Worm (Caenorhabditis elegans) whole organism, young adult: ENCODE measurements around the gene cnnm-1.
"Not testable (repeated sequence)": the region's sequence is repeated elsewhere in the genome, so short reads cannot be mapped to it uniquely, and the experiment has no call there.

Experiments used
- B0035.1 ChIP-seq: sonication (generic microtip); optimal IDR thresholded peaks from 2 replicates; lab custom pipeline; 2016; ENCODE audit warnings: missing genetic modification characterization, mild to moderate bottlenecking, missing compliant biosample characterization, missing genotype, missing genetic modification reagents
- C17E4.6 ChIP-seq: fragments of 200-800 bp; sonication (Bioruptor generic); IDR thresholded peaks from 2 replicates; pipeline ENCODE4 v1.3.6; 2022; ENCODE audit warnings: missing genetic modification reagents, missing genetic modification characterization, missing compliant biosample characterization
- D2030.7 ChIP-seq: fragments of 200-800 bp; sonication (Bioruptor generic); IDR thresholded peaks from 2 replicates; pipeline ENCODE4 v1.3.6; 2022; ENCODE audit warnings: missing genetic modification reagents, missing genetic modification characterization, missing compliant biosample characterization
- F37B4.10 ChIP-seq: fragments of 200-800 bp; sonication (Bioruptor generic); IDR thresholded peaks from 2 replicates; pipeline ENCODE4 v1.3.6; 2022; ENCODE audit warnings: missing genetic modification characterization, missing compliant biosample characterization
- K11D2.4 ChIP-seq: fragments of 200-800 bp; sonication (Bioruptor generic); IDR thresholded peaks from 2 replicates; pipeline ENCODE4 v1.3.6; 2022; ENCODE audit warnings: missing genetic modification reagents, missing genetic modification characterization, missing compliant biosample characterization
- Y53F4B.3 ChIP-seq: fragments of 200-800 bp; sonication (Bioruptor generic); IDR thresholded peaks from 2 replicates; pipeline ENCODE4 v1.3.6; 2022; ENCODE audit warnings: missing genetic modification reagents, missing genetic modification characterization, missing compliant biosample characterization
- Y67H2A.10 ChIP-seq: fragments of 200-800 bp; sonication (Bioruptor generic); conservative IDR thresholded peaks from 2 replicates; pipeline ENCODE4 v1.3.6; 2022; ENCODE audit warnings: missing genetic modification reagents, missing genetic modification characterization, missing compliant biosample characterization
- akir-1 ChIP-seq: fragments of 200-800 bp; sonication (Bioruptor generic); optimal IDR thresholded peaks from 2 replicates; lab custom pipeline; 2018; ENCODE audit warnings: mild to moderate bottlenecking, missing genetic modification characterization, moderate library complexity, missing compliant biosample characterization
- attf-3 ChIP-seq: fragments of 200-800 bp; sonication (Bioruptor generic); conservative IDR thresholded peaks from 2 replicates; pipeline ENCODE4 v1.3.6; 2022; ENCODE audit warnings: missing genetic modification reagents, missing genetic modification characterization, missing compliant biosample characterization
- attf-5 ChIP-seq: fragments of 200-800 bp; sonication (Bioruptor generic); optimal IDR thresholded peaks from 2 replicates; lab custom pipeline; 2018; ENCODE audit warnings: mild to moderate bottlenecking, missing genetic modification characterization, missing compliant biosample characterization
- ccch-3 ChIP-seq: fragments of 200-800 bp; sonication (Bioruptor generic); optimal IDR thresholded peaks from 2 replicates; lab custom pipeline; 2018; ENCODE audit warnings: mild to moderate bottlenecking, missing genetic modification characterization, missing compliant biosample characterization
- ceh-100 ChIP-seq: fragments of 200-800 bp; sonication (Bioruptor generic); IDR thresholded peaks from 2 replicates; pipeline ENCODE4 v1.3.6; 2022; ENCODE audit warnings: missing genetic modification reagents, missing genetic modification characterization, missing compliant biosample characterization
- ceh-40 ChIP-seq: fragments of 200-800 bp; sonication (Bioruptor generic); IDR thresholded peaks from 2 replicates; pipeline ENCODE4 v1.3.6; 2022; ENCODE audit warnings: missing genetic modification characterization, missing compliant biosample characterization
- ceh-79 ChIP-seq: sonication (generic microtip); optimal IDR thresholded peaks from 2 replicates; lab custom pipeline; 2017; ENCODE audit warnings: mild to moderate bottlenecking, missing genetic modification characterization, missing compliant biosample characterization
- die-1 ChIP-seq: sonication (generic microtip); optimal IDR thresholded peaks from 2 replicates; lab custom pipeline; 2016; ENCODE audit warnings: missing genotype, mild to moderate bottlenecking, missing genetic modification characterization, missing compliant biosample characterization
- dpff-1 ChIP-seq: sonication (generic microtip); optimal IDR thresholded peaks from 2 replicates; lab custom pipeline; 2017; ENCODE audit warnings: mild to moderate bottlenecking, missing genetic modification characterization, missing compliant biosample characterization
- ekl-4 ChIP-seq: fragments of 200-800 bp; sonication (Bioruptor generic); IDR thresholded peaks from 2 replicates; pipeline ENCODE4 v1.3.6; 2022; ENCODE audit warnings: missing genetic modification reagents, missing genetic modification characterization, missing compliant biosample characterization
- hsf-1 ChIP-seq: fragments of 200-800 bp; sonication (Bioruptor generic); IDR thresholded peaks from 2 replicates; pipeline ENCODE4 v1.3.6; 2022; ENCODE audit warnings: missing genetic modification reagents, missing genetic modification characterization, missing compliant biosample characterization
- let-526 ChIP-seq: fragments of 200-800 bp; sonication (Bioruptor generic); IDR thresholded peaks from 2 replicates; pipeline ENCODE4 v1.3.6; 2022; ENCODE audit warnings: missing genetic modification reagents, missing genetic modification characterization, missing compliant biosample characterization
- let-607 ChIP-seq, 2 experiments: fragments of 200-800 bp in 1 of 2; sonication (Bioruptor generic) in 1 of 2; sonication (generic microtip) in 1 of 2; optimal IDR thresholded peaks; 2 replicates each; lab custom pipeline; 2016 to 2018; ENCODE audit warnings: mild to moderate bottlenecking in 2 of 2, missing compliant biosample characterization in 2 of 2, missing genetic modification characterization in 2 of 2, moderate library complexity in 2 of 2, missing genotype in 1 of 2
- lin-35 ChIP-seq, 3 experiments: fragments of 150-350 bp in 2 of 3; sonication (generic microtip) in 1 of 3; optimal IDR thresholded peaks; 2 replicates each; lab custom pipeline; 2014 to 2018; ENCODE audit warnings: missing biosample characterization in 3 of 3, missing genetic modification characterization in 3 of 3, missing genetic modification reagents in 3 of 3
- lin-40 ChIP-seq: sonication (generic microtip); optimal IDR thresholded peaks from 2 replicates; lab custom pipeline; 2016; ENCODE audit warnings: missing genetic modification characterization, mild to moderate bottlenecking, missing compliant biosample characterization, missing genotype, missing genetic modification reagents
- lin-54 ChIP-seq: fragments of 200-800 bp; sonication (Bioruptor generic); optimal IDR thresholded peaks from 2 replicates; lab custom pipeline; 2018; ENCODE audit warnings: mild to moderate bottlenecking, missing genetic modification characterization, missing compliant biosample characterization
- nfyb-1 ChIP-seq: fragments of 200-800 bp; sonication (Bioruptor generic); IDR thresholded peaks from 2 replicates; pipeline ENCODE4 v1.3.6; 2022; ENCODE audit warnings: missing genetic modification reagents, missing genetic modification characterization, missing compliant biosample characterization
- nhr-80 ChIP-seq: sonication (generic microtip); optimal IDR thresholded peaks from 2 replicates; lab custom pipeline; 2016; ENCODE audit warnings: missing genetic modification characterization, missing compliant biosample characterization
- rcor-1 ChIP-seq: fragments of 200-800 bp; sonication (Bioruptor generic); IDR thresholded peaks from 2 replicates; pipeline ENCODE4 v1.3.6; 2022; ENCODE audit warnings: missing genetic modification reagents, missing genetic modification characterization, missing compliant biosample characterization
- rpc-1 ChIP-seq, 2 experiments: fragments of 150-350 bp in 1 of 2; sonication (generic microtip) in 1 of 2; optimal IDR thresholded peaks; 2 replicates each; lab custom pipeline; 2014 to 2018; ENCODE audit warnings: missing biosample characterization in 1 of 2, missing genetic modification characterization in 1 of 2, missing genetic modification reagents in 1 of 2, missing genotype in 1 of 2
- snpc-4 ChIP-seq, 5 experiments: fragments of 150-350 bp in 1 of 5; sonication (generic microtip) in 4 of 5; optimal IDR thresholded peaks; 2 replicates each; lab custom pipeline; 2014 to 2018; ENCODE audit warnings: missing genetic modification characterization in 5 of 5, missing biosample characterization in 3 of 5, antibody characterized with exemption in 2 of 5, mild to moderate bottlenecking in 2 of 5, missing compliant biosample characterization in 2 of 5, missing genotype in 2 of 5, moderate library complexity in 2 of 5, missing genetic modification reagents in 1 of 5
- somi-1 ChIP-seq: fragments of 200-800 bp; sonication (Bioruptor generic); optimal IDR thresholded peaks from 2 replicates; lab custom pipeline; 2018; ENCODE audit warnings: mild to moderate bottlenecking, missing genetic modification characterization, missing compliant biosample characterization
- ztf-28 ChIP-seq: fragments of 200-800 bp; sonication (Bioruptor generic); IDR thresholded peaks from 2 replicates; pipeline ENCODE4 v1.3.6; 2022; ENCODE audit warnings: missing genetic modification reagents, missing genetic modification characterization, missing compliant biosample characterization

Gene cnnm-1

ce11 chrIV:17174087-17174486, 32.6 kb downstream of the cnnm-1 start:
- TF ChIP-seq ceh-100 (GFP tag; lab: Robert Waterston, UW) (no peak), somi-1 (GFP tag; lab: Kevin White, UChicago) (no peak), let-607 (tag; optimal IDR thresholded peaks at IDR 0.05; lab: Kevin White, UChicago) (no peak), nhr-80 (tag; lab: Kevin White, UChicago) (peak; percentile 45)

ce11 chrIV:17171732-17172131, 34.9 kb downstream of the cnnm-1 start:
- no peak for TF ChIP-seq lin-54 (GFP tag; lab: Kevin White, UChicago)
- peak; percentile 88 for TF ChIP-seq nhr-80 (tag; lab: Kevin White, UChicago)

- TF ChIP-seq C17E4.6 (GFP tag; lab: Robert Waterston, UW) (no peak), K11D2.4 (no peak), let-526 (GFP tag; lab: Robert Waterston, UW) (no peak), attf-5 (no peak)
- TF ChIP-seq, all 124 proteins: peak for 0
These were observed 39.7 kb downstream of the cnnm-1 start, which contains the start of gene skr-12 for ce11 chrIV:17166974-17167373. Gene skr-12 (plus strand): TSS chrIV:17167274.

DNA sequence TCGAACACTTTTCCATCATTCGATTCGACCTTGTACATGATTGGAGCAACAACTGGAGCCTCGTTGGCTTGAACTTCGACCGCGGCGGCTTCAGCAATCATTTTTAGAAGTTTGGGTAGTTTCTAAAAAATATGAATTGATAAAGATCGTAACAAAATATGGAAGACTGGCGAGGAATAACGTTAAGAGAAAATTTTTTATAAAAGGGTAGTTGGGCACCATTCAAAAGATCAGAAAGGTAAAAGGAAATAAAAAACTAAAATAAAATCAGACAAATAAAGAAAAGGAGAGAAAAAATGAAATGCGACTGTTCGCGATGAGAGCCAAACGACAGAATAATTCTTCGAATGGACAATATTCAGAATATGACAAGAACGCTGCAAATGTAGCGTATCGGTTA, 40.9 kb downstream of the cnnm-1 start, which contains the start of gene skr-8:
Gene skr-8, minus strand, starts transcription at position 101 of the 400 bp plus-strand sequence.
- TF ChIP-seq F37B4.10 (GFP tag; lab: Robert Waterston, UW); nfyb-1; ztf-28 (GFP tag; lab: Robert Waterston, UW): not testable (repeated sequence)

ce11 chrIV:17163273-17163672, 43.4 kb downstream of the cnnm-1 start, which contains the start of gene skr-9:
Gene skr-9 (plus strand): TSS chrIV:17163573.
- not testable (repeated sequence) for TF ChIP-seq die-1 (tag; lab: Kevin White, UChicago); akir-1 (GFP tag; lab: Kevin White, UChicago); lin-35 (GFP tag; optimal IDR thresholded peaks at IDR 0.05; lab: Kevin White, UChicago)

ce11 chrIV:17162515-17162914, 44.1 kb downstream of the cnnm-1 start, which contains the start of gene skr-13:
Gene skr-13 (minus strand): TSS chrIV:17162615.
- TF ChIP-seq K11D2.4 = no peak
- TF ChIP-seq akir-1 (GFP tag; lab: Kevin White, UChicago) = no peak
- no peak for TF ChIP-seq somi-1 (GFP tag; lab: Kevin White, UChicago)
- no peak for TF ChIP-seq dpff-1 (tag; lab: Kevin White, UChicago)
- TF ChIP-seq ceh-79 (tag; lab: Kevin White, UChicago) = no peak
- no peak for TF ChIP-seq ceh-40 (GFP tag; lab: Robert Waterston, UW)
- no peak for TF ChIP-seq attf-3 (GFP tag; lab: Robert Waterston, UW)
- TF ChIP-seq lin-40 (tag; lab: Kevin White, UChicago) = no peak
- TF ChIP-seq B0035.1 (tag; lab: Kevin White, UChicago) = no peak
- no peak for TF ChIP-seq Y67H2A.10 (GFP tag; lab: Robert Waterston, UW)
- no peak for TF ChIP-seq ccch-3 (GFP tag; lab: Kevin White, UChicago)
- no peak for TF ChIP-seq rcor-1 (GFP tag; lab: Robert Waterston, UW)

ce11 chrIV:17155625-17156024, 51.0 kb downstream of the cnnm-1 start:
- TF ChIP-seq Y53F4B.3 (GFP tag; lab: Robert Waterston, UW) = 0 out of 2 replicates have a peak, but pooled peaks have one; percentile 20
- peak; percentile 66 for TF ChIP-seq ekl-4 (GFP tag; lab: Robert Waterston, UW)
- peak; percentile 98 for TF ChIP-seq hsf-1 (GFP tag; lab: Robert Waterston, UW)
- peak; percentile 11 for TF ChIP-seq rpc-1 (optimal IDR thresholded peaks at IDR 0.05; lab: Kevin White, UChicago)
- TF ChIP-seq rpc-1 (tag; optimal IDR thresholded peaks at IDR 0.05; lab: Kevin White, UChicago); snpc-4 (GFP tag; optimal IDR thresholded peaks at IDR 0.05; lab: Kevin White, UChicago): not testable (repeated sequence)
- 0 out of 2 replicates have a peak, but pooled peaks have one; percentile 15 for TF ChIP-seq D2030.7
- peak in 1 of 4 experiments; percentile 3 for TF ChIP-seq snpc-4 (tag; optimal IDR thresholded peaks at IDR 0.05; lab: Kevin White, UChicago)
